Fruit fly (Drosophila melanogaster) whole organism, embryonic: ENCODE data around the gene Nepl21.

ENCODE experiments used
- CG10654 ChIP-seq: fragments of 200-800 bp; sonication (Bioruptor generic); optimal IDR thresholded peaks from 2 replicates; lab custom pipeline; 2016; ENCODE audit warnings: missing biosample characterization, missing genetic modification characterization
- CG11247 ChIP-seq: fragments of 200-800 bp; sonication (Bioruptor generic); IDR thresholded peaks from 2 replicates; pipeline ENCODE4 v1.3.6; 2022; ENCODE audit warnings: missing biosample characterization, missing genetic modification characterization
- CG12071 ChIP-seq: fragments of 200-800 bp; sonication (Bioruptor generic); optimal IDR thresholded peaks from 3 replicates; lab custom pipeline; 2018; ENCODE audit warnings: missing biosample characterization, mild to moderate bottlenecking, missing genetic modification characterization
- CG1233 ChIP-seq: fragments of 200-800 bp; sonication (Bioruptor generic); optimal IDR thresholded peaks from 4 replicates; lab custom pipeline; 2018; ENCODE audit warnings: missing biosample characterization, mild to moderate bottlenecking, missing genetic modification characterization
- CG16813 ChIP-seq: fragments of 200-800 bp; sonication (Bioruptor generic); IDR thresholded peaks from 3 replicates; pipeline ENCODE4 v1.3.6; 2022; ENCODE audit warnings: missing biosample characterization, missing genetic modification characterization; ENCODE audit not compliant: partially characterized antibody
- CG16863 ChIP-seq: fragments of 200-800 bp; sonication (Bioruptor generic); optimal IDR thresholded peaks from 3 replicates; lab custom pipeline; 2016; ENCODE audit warnings: missing biosample characterization, missing genetic modification characterization
- CG18599 ChIP-seq: fragments of 200-800 bp; sonication (Bioruptor generic); optimal IDR thresholded peaks from 3 replicates; lab custom pipeline; 2017; ENCODE audit warnings: missing biosample characterization, missing genetic modification characterization, mild to moderate bottlenecking, moderate library complexity, missing genetic modification reagents
- CG18764 ChIP-seq: fragments of 200-800 bp; sonication (Bioruptor generic); optimal IDR thresholded peaks from 3 replicates; lab custom pipeline; 2016; ENCODE audit warnings: missing biosample characterization, missing genetic modification characterization
- CG2129 ChIP-seq: fragments of 200-800 bp; sonication (Bioruptor generic); IDR thresholded peaks from 2 replicates; pipeline ENCODE4 v1.3.6; 2022; ENCODE audit warnings: missing biosample characterization, missing genetic modification characterization; ENCODE audit not compliant: partially characterized antibody
- CG2712 ChIP-seq: fragments of 200-800 bp; optimal IDR thresholded peaks from 3 replicates; lab custom pipeline; 2019; ENCODE audit warnings: missing biosample characterization, mild to moderate bottlenecking, missing genetic modification characterization, moderate library complexity
- CG31365 ChIP-seq: fragments of 200-800 bp; sonication (Bioruptor generic); optimal IDR thresholded peaks from 2 replicates; lab custom pipeline; 2018; ENCODE audit warnings: missing biosample characterization, mild to moderate bottlenecking, missing genetic modification characterization
- CG32532 ChIP-seq: fragments of 200-800 bp; sonication (Bioruptor generic); IDR thresholded peaks from 2 replicates; pipeline ENCODE4 v1.3.6; 2022; ENCODE audit warnings: missing biosample characterization, missing genetic modification characterization
- CG3407 ChIP-seq: fragments of 200-800 bp; sonication (Bioruptor generic); optimal IDR thresholded peaks from 2 replicates; lab custom pipeline; 2018; ENCODE audit warnings: missing biosample characterization, mild to moderate bottlenecking, missing genetic modification characterization
- CG4424 ChIP-seq: fragments of 200-800 bp; sonication (Bioruptor generic); optimal IDR thresholded peaks from 3 replicates; lab custom pipeline; 2016; ENCODE audit warnings: missing biosample characterization, missing genetic modification characterization
- CG6654 ChIP-seq: fragments of 200-800 bp; sonication (Bioruptor generic); optimal IDR thresholded peaks from 2 replicates; lab custom pipeline; 2017; ENCODE audit warnings: missing biosample characterization, mild to moderate bottlenecking, missing genetic modification characterization
- CG6683 ChIP-seq: fragments of 200-800 bp; sonication (Bioruptor generic); optimal IDR thresholded peaks from 2 replicates; lab custom pipeline; 2017; ENCODE audit warnings: missing biosample characterization, mild to moderate bottlenecking, missing genetic modification characterization, missing genetic modification reagents
- CG6765 ChIP-seq: fragments of 200-800 bp; sonication (Bioruptor generic); optimal IDR thresholded peaks from 3 replicates; lab custom pipeline; 2017; ENCODE audit warnings: missing biosample characterization, mild to moderate bottlenecking, missing genetic modification characterization
- CG7372 ChIP-seq: fragments of 200-800 bp; sonication (Bioruptor generic); IDR thresholded peaks from 2 replicates; pipeline ENCODE4 v1.3.6; 2022; ENCODE audit warnings: missing biosample characterization, missing genetic modification characterization
- CG8359 ChIP-seq: fragments of 200-800 bp; sonication (Bioruptor generic); optimal IDR thresholded peaks from 2 replicates; lab custom pipeline; 2017; ENCODE audit warnings: missing biosample characterization, mild to moderate bottlenecking, missing genetic modification characterization, borderline replicate concordance
- CG8924 ChIP-seq: fragments of 200-800 bp; optimal IDR thresholded peaks from 3 replicates; lab custom pipeline; 2019; ENCODE audit warnings: missing biosample characterization, mild to moderate bottlenecking, missing genetic modification characterization, moderate library complexity
- CHES-1-like ChIP-seq: fragments of 200-800 bp; sonication (Bioruptor generic); optimal IDR thresholded peaks from 2 replicates; lab custom pipeline; 2016; ENCODE audit warnings: missing biosample characterization, missing genetic modification characterization
- Doc2 ChIP-seq: fragments of 200-800 bp; sonication (Bioruptor generic); IDR thresholded peaks from 2 replicates; pipeline ENCODE4 v1.3.6; 2022; ENCODE audit warnings: missing biosample characterization, missing genetic modification characterization
- Drgx ChIP-seq: fragments of 200-800 bp; sonication (Bioruptor generic); IDR thresholded peaks from 2 replicates; pipeline ENCODE4 v1.3.6; 2022; ENCODE audit warnings: missing biosample characterization, missing genetic modification characterization
- Eip74EF ChIP-seq, 2 experiments: fragments of 200-800 bp in 1 of 2; fragments of >200 bp in 1 of 2; sonication (Bioruptor generic) in 1 of 2; optimal IDR thresholded peaks; 2 replicates each; lab custom pipeline; 2017 to 2019; ENCODE audit warnings: missing biosample characterization in 2 of 2, missing genetic modification characterization in 2 of 2, mild to moderate bottlenecking in 1 of 2, moderate library complexity in 1 of 2
- Hr39 ChIP-seq: fragments of >200 bp; optimal IDR thresholded peaks from 2 replicates; lab custom pipeline; 2017
- Oaz ChIP-seq: fragments of 200-800 bp; sonication (Bioruptor generic); IDR thresholded peaks from 2 replicates; pipeline ENCODE4 v1.3.6; 2022; ENCODE audit warnings: missing biosample characterization, missing genetic modification characterization
- Opbp ChIP-seq: fragments of 200-800 bp; sonication (Bioruptor generic); IDR thresholded peaks from 3 replicates; pipeline ENCODE4 v1.3.6; 2022; ENCODE audit warnings: missing biosample characterization, missing genetic modification characterization; ENCODE audit not compliant: partially characterized antibody
- Tbp ChIP-seq: fragments of >200 bp; optimal IDR thresholded peaks from 2 replicates; lab custom pipeline; 2018; ENCODE audit warnings: missing biosample characterization, missing genetic modification characterization
- Trl ChIP-seq, 3 experiments: fragments of >200 bp in 2 of 3; fragments of 200-800 bp in 1 of 3; sonication (Bioruptor generic) in 1 of 3; optimal IDR thresholded peaks; 2 replicates in 1 of 3; 3 replicates in 2 of 3; lab custom pipeline; 2016 to 2017; ENCODE audit warnings: missing biosample characterization in 1 of 3, missing genetic modification characterization in 1 of 3
- al ChIP-seq: fragments of 200-800 bp; sonication (Bioruptor generic); IDR thresholded peaks from 2 replicates; pipeline ENCODE4 v1.3.6; 2022; ENCODE audit warnings: missing biosample characterization, missing genetic modification characterization
- ap ChIP-seq: fragments of 200-800 bp; sonication (Bioruptor generic); IDR thresholded peaks from 2 replicates; pipeline ENCODE4 v1.3.6; 2022; ENCODE audit warnings: missing biosample characterization, missing genetic modification characterization
- chm ChIP-seq: fragments of 200-800 bp; sonication (Bioruptor generic); IDR thresholded peaks from 2 replicates; pipeline ENCODE4 v1.3.6; 2022; ENCODE audit warnings: missing biosample characterization, missing genetic modification characterization
- dan ChIP-seq: fragments of 200-800 bp; sonication (Bioruptor generic); IDR thresholded peaks from 2 replicates; pipeline ENCODE4 v1.3.6; 2022; ENCODE audit warnings: missing biosample characterization, missing genetic modification characterization
- exex ChIP-seq: fragments of 200-800 bp; sonication (Bioruptor generic); optimal IDR thresholded peaks from 4 replicates; lab custom pipeline; 2018; ENCODE audit warnings: missing biosample characterization, mild to moderate bottlenecking, missing genetic modification characterization, moderate library complexity
- fru ChIP-seq: fragments of >200 bp; optimal IDR thresholded peaks from 2 replicates; lab custom pipeline; 2017
- gsb-n ChIP-seq: fragments of 200-800 bp; sonication (Bioruptor generic); optimal IDR thresholded peaks from 3 replicates; lab custom pipeline; 2018; ENCODE audit warnings: missing biosample characterization, mild to moderate bottlenecking, missing genetic modification characterization
- hth ChIP-seq: fragments of >200 bp; optimal IDR thresholded peaks from 2 replicates; lab custom pipeline; 2017; ENCODE audit warnings: inconsistent platforms
- kah ChIP-seq: fragments of 200-800 bp; sonication (Bioruptor generic); optimal IDR thresholded peaks from 2 replicates; lab custom pipeline; 2018; ENCODE audit warnings: missing biosample characterization, mild to moderate bottlenecking, missing genetic modification characterization
- lab ChIP-seq: fragments of 200-800 bp; sonication (Bioruptor generic); optimal IDR thresholded peaks from 3 replicates; lab custom pipeline; 2017; ENCODE audit warnings: missing biosample characterization, missing genetic modification characterization, mild to moderate bottlenecking, moderate library complexity, missing genetic modification reagents
- lov ChIP-seq, 2 experiments: fragments of 200-800 bp in 1 of 2; fragments of >200 bp in 1 of 2; sonication (Bioruptor generic) in 1 of 2; IDR thresholded peaks in 1 of 2; optimal IDR thresholded peaks in 1 of 2; 2 replicates in 1 of 2; 3 replicates in 1 of 2; pipeline versions ENCODE4 v1.3.6 to Lab custom; 2017 to 2022; ENCODE audit warnings: missing biosample characterization in 1 of 2, missing genetic modification characterization in 1 of 2
- maf-S ChIP-seq: fragments of 200-800 bp; sonication (Bioruptor generic); optimal IDR thresholded peaks from 2 replicates; lab custom pipeline; 2016; ENCODE audit warnings: missing biosample characterization, missing genetic modification characterization
- nom ChIP-seq: fragments of 200-800 bp; sonication (Bioruptor generic); optimal IDR thresholded peaks from 2 replicates; lab custom pipeline; 2017; ENCODE audit warnings: missing biosample characterization, missing genetic modification characterization, mild to moderate bottlenecking, moderate library complexity, missing genetic modification reagents
- peb ChIP-seq: fragments of 200-800 bp; sonication (Bioruptor generic); IDR thresholded peaks from 2 replicates; pipeline ENCODE4 v1.3.6; 2022; ENCODE audit warnings: missing biosample characterization, missing genetic modification characterization
- pfk ChIP-seq: fragments of 200-800 bp; sonication (Bioruptor generic); optimal IDR thresholded peaks from 2 replicates; lab custom pipeline; 2018; ENCODE audit warnings: missing biosample characterization, mild to moderate bottlenecking, missing genetic modification characterization, moderate library complexity
- pita ChIP-seq: fragments of 200-800 bp; sonication (Bioruptor generic); optimal IDR thresholded peaks from 2 replicates; lab custom pipeline; 2017; ENCODE audit warnings: missing biosample characterization, mild to moderate bottlenecking, missing genetic modification characterization
- ro ChIP-seq: fragments of 200-800 bp; sonication (Bioruptor generic); IDR thresholded peaks from 2 replicates; pipeline ENCODE4 v1.3.6; 2022; ENCODE audit warnings: missing biosample characterization, missing genetic modification characterization
- shn ChIP-seq: fragments of 200-800 bp; sonication (Bioruptor generic); optimal IDR thresholded peaks from 3 replicates; lab custom pipeline; 2016; ENCODE audit warnings: missing biosample characterization, missing genetic modification characterization
- tio ChIP-seq: fragments of 200-800 bp; sonication (Bioruptor generic); optimal IDR thresholded peaks from 2 replicates; lab custom pipeline; 2017; ENCODE audit warnings: missing biosample characterization, missing genetic modification characterization, inconsistent platforms

Nepl21 gene

dm6 chr3R:28844611-28845376 lies 38.7 kb upstream of the Nepl21 start, which contains the start of the genes Apc and spg (continued):
- peak; percentile 42 for TF ChIP-seq CG8359 (GFP tag; lab: Kevin White, UChicago)
- no peak for TF ChIP-seq CG18764
- TF ChIP-seq CHES-1-like = peak; percentile 47
- TF ChIP-seq CG16863 (GFP tag; lab: Kevin White, UChicago) = peak; percentile 10
- TF ChIP-seq CG6683 (GFP tag; lab: Kevin White, UChicago) = no peak
- TF ChIP-seq dan (GFP tag; lab: Robert Waterston, UW) = no peak
- TF ChIP-seq nom (GFP tag; lab: Kevin White, UChicago) = peak; percentile 77
- TF ChIP-seq CG6654 (GFP tag; lab: Kevin White, UChicago) = peak; percentile 99
- TF ChIP-seq CG1233 = peak; percentile 19
- no peak for TF ChIP-seq Doc2 (GFP tag; lab: Robert Waterston, UW)
- TF ChIP-seq CG31365 = peak; percentile 64
- TF ChIP-seq CG10654 (GFP tag; lab: Kevin White, UChicago) = no peak
- peak; percentile 35 for TF ChIP-seq kah (GFP tag; lab: Kevin White, UChicago)
- peak; percentile 71 for TF ChIP-seq CG12071
- TF ChIP-seq CG3407 (GFP tag; lab: Kevin White, UChicago) = peak; percentile 57
- TF ChIP-seq Eip74EF (GFP tag; optimal IDR thresholded peaks at IDR 0.05; lab: Kevin White, UChicago) = peak in 1 of 2 experiments; percentile 8
- TF ChIP-seq Opbp = peak; percentile 70
- peak; percentile 7 for TF ChIP-seq CG32532
- peak; percentile 82 for TF ChIP-seq pita (GFP tag; lab: Kevin White, UChicago)
- TF ChIP-seq tio = no peak
- TF ChIP-seq CG2129 (GFP tag; lab: Robert Waterston, UW) = peak; percentile 60
- TF ChIP-seq CG7372 = no peak
- TF ChIP-seq Oaz (GFP tag; lab: Robert Waterston, UW) = no peak
- no peak for TF ChIP-seq peb (GFP tag; lab: Robert Waterston, UW)
- TF ChIP-seq fru (lab: Kevin White, UChicago) = no peak
- TF ChIP-seq chm = peak; percentile 70
- no peak for TF ChIP-seq maf-S
- peak; percentile 12 for TF ChIP-seq CG4424
- peak; percentile 44 for TF ChIP-seq CG18599 (GFP tag; lab: Kevin White, UChicago)
- no peak for TF ChIP-seq Trl (optimal IDR thresholded peaks at IDR 0.05; lab: Kevin White, UChicago)
- peak; percentile 48 for TF ChIP-seq Trl (GFP tag; optimal IDR thresholded peaks at IDR 0.05; lab: Kevin White, UChicago)
- no peak for TF ChIP-seq lov (optimal IDR thresholded peaks at IDR 0.05; lab: Kevin White, UChicago)
- TF ChIP-seq lov (GFP tag; IDR thresholded peaks at IDR 0.05; lab: Robert Waterston, UW) = 0 out of 3 replicates have a peak, but pooled peaks have one; percentile 25
- peak; percentile 83 for TF ChIP-seq CG16813 (GFP tag; lab: Robert Waterston, UW)
- 0 out of 2 replicates have a peak, but pooled peaks have one; percentile 61 for TF ChIP-seq Drgx
- peak; percentile 92 for TF ChIP-seq Tbp (GFP tag; lab: Kevin White, UChicago)
- TF ChIP-seq gsb-n (tag; lab: Kevin White, UChicago) = peak; percentile 35
- TF ChIP-seq CG11247 (GFP tag; lab: Robert Waterston, UW) = peak; percentile 42; the same call in 1 of the 2 replicates
- TF ChIP-seq CG2712 (tag; lab: Kevin White, UChicago) = peak; percentile 45
- TF ChIP-seq pfk (GFP tag; lab: Kevin White, UChicago) = peak; percentile 14
- 0 out of 2 replicates have a peak, but pooled peaks have one; percentile 10 for TF ChIP-seq al (GFP tag; lab: Robert Waterston, UW)
- no peak for TF ChIP-seq exex (tag; lab: Kevin White, UChicago)
- TF ChIP-seq lab (GFP tag; lab: Kevin White, UChicago) = peak; percentile 66
- TF ChIP-seq CG6765 (GFP tag; lab: Kevin White, UChicago) = peak; percentile 63
- TF ChIP-seq CG8924 (tag; lab: Kevin White, UChicago) = peak; percentile 11
- no peak for TF ChIP-seq hth (lab: Kevin White, UChicago)
- no peak for TF ChIP-seq ro (GFP tag; lab: Robert Waterston, UW)
- no peak for TF ChIP-seq Hr39 (lab: Kevin White, UChicago)
- no peak for TF ChIP-seq shn
- no peak for TF ChIP-seq ap (GFP tag; lab: Robert Waterston, UW)
